Fruit fly (Drosophila melanogaster) whole organism, adult: ENCODE measurements around the gene CG11882.

Experiments used
- CG11617 ChIP-seq: fragments of 200-800 bp; sonication (Bioruptor generic); optimal IDR thresholded peaks from 2 replicates; lab custom pipeline; 2017; ENCODE audit warnings: mild to moderate bottlenecking, missing biosample characterization, missing genetic modification reagents, missing genetic modification characterization
- CG12768 ChIP-seq: fragments of 200-800 bp; sonication (Bioruptor generic); optimal IDR thresholded peaks from 2 replicates; lab custom pipeline; 2017; ENCODE audit warnings: missing biosample characterization, missing genetic modification characterization, mild to moderate bottlenecking, moderate library complexity, missing genetic modification reagents
- CG1620 ChIP-seq: fragments of 200-800 bp; sonication (Bioruptor generic); optimal IDR thresholded peaks from 2 replicates; lab custom pipeline; 2016; ENCODE audit warnings: missing biosample characterization, missing genetic modification characterization
- CG33017 ChIP-seq: fragments of 200-800 bp; sonication (Bioruptor generic); optimal IDR thresholded peaks from 2 replicates; lab custom pipeline; 2018; ENCODE audit warnings: missing biosample characterization, mild to moderate bottlenecking, missing genetic modification characterization, moderate library complexity
- CG5204 ChIP-seq: fragments of 200-800 bp; sonication (Bioruptor generic); optimal IDR thresholded peaks from 2 replicates; lab custom pipeline; 2016; ENCODE audit warnings: missing biosample characterization, missing genetic modification characterization
- Clk ChIP-seq: fragments of 200-800 bp; sonication (Bioruptor generic); optimal IDR thresholded peaks from 2 replicates; lab custom pipeline; 2017; ENCODE audit warnings: missing biosample characterization, missing genetic modification characterization
- Crg-1 ChIP-seq: fragments of 200-800 bp; sonication (Bioruptor generic); optimal IDR thresholded peaks from 2 replicates; lab custom pipeline; 2016; ENCODE audit warnings: missing biosample characterization, missing genetic modification characterization
- Hr96 ChIP-seq: fragments of 200-800 bp; sonication (Bioruptor generic); optimal IDR thresholded peaks from 2 replicates; lab custom pipeline; 2016; ENCODE audit warnings: missing biosample characterization, missing genetic modification characterization
- Mnt ChIP-seq: fragments of 200-800 bp; sonication (Bioruptor generic); optimal IDR thresholded peaks from 2 replicates; lab custom pipeline; 2016; ENCODE audit warnings: missing biosample characterization, mild to moderate bottlenecking, missing genetic modification characterization
- bab1 ChIP-seq: fragments of 200-800 bp; sonication (Bioruptor generic); optimal IDR thresholded peaks from 3 replicates; lab custom pipeline; 2019; ENCODE audit warnings: missing biosample characterization, mild to moderate bottlenecking, missing genetic modification characterization, moderate library complexity
- cic ChIP-seq: fragments of 200-800 bp; sonication (Bioruptor generic); optimal IDR thresholded peaks from 2 replicates; lab custom pipeline; 2017; ENCODE audit warnings: missing biosample characterization, mild to moderate bottlenecking, missing genetic modification characterization, moderate library complexity
- cnc ChIP-seq, 2 experiments: fragments of >200 bp; optimal IDR thresholded peaks; 2 replicates each; lab custom pipeline; 2017
- kay ChIP-seq: fragments of 200-800 bp; sonication (Bioruptor generic); peaks from one replicate; lab custom pipeline; 2016; ENCODE audit warnings: missing biosample characterization, missing genetic modification characterization, borderline replicate concordance

CG11882 gene

DNA sequence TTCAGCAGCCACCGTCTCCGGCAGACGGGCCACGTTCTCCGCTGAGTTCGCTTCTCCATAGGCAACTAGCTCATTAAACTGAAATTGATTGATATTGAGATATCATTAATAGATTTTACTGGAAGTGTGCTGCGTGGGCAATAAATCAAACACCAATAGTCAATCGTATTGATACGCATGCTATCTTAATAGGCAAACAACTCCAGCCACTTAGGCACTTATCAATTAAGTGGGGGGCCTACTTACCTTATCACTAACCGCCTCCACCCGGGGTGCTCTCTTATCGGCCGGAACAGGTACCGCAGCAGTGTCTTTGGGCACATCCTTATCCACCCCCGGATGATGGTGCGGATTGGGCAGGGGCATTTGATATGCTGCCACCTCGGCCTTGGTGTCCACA, 36.2 kb downstream of the CG11882 start:
- peak; percentile 60 for TF ChIP-seq cic
- no peak for TF ChIP-seq CG11617
- peak; percentile 9 for TF ChIP-seq CG33017 (tag; lab: Kevin White, UChicago)

DNA sequence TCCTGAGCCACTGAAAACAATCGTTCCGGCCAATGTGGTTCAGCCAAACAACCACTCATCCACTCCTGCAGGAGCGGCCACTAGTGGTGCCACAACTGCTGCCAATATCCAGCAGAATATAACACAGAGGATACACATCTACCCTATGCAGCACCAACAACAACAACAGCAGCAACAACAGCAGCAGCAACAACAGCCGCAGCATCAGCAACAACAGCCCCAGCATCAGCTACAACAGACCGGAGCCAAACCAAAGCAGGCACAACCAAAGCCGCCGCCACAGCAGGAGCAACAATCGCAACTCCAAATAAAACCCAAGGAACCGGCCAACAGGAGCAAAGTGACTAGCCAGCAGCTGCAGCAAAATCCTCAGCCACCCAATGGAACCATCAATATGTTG, 44.7 kb downstream of the CG11882 start:
- no peak for TF ChIP-seq kay (GFP tag; lab: Kevin White, UChicago)
- TF ChIP-seq Hr96 (GFP tag; lab: Kevin White, UChicago): no peak
- TF ChIP-seq Clk: no peak
- TF ChIP-seq Crg-1: no peak
- TF ChIP-seq bab1 (GFP tag; lab: Kevin White, UChicago): no peak
- no peak for TF ChIP-seq CG33017 (tag; lab: Kevin White, UChicago)
- no peak for TF ChIP-seq cic
- no peak for TF ChIP-seq CG5204 (GFP tag; lab: Kevin White, UChicago)
- no peak for TF ChIP-seq cnc (optimal IDR thresholded peaks at IDR 0.05; lab: Kevin White, UChicago)
- no peak for TF ChIP-seq CG11617
- no peak for TF ChIP-seq Mnt (GFP tag; lab: Kevin White, UChicago)
- no peak for TF ChIP-seq CG1620
- TF ChIP-seq CG12768: no peak

DNA sequence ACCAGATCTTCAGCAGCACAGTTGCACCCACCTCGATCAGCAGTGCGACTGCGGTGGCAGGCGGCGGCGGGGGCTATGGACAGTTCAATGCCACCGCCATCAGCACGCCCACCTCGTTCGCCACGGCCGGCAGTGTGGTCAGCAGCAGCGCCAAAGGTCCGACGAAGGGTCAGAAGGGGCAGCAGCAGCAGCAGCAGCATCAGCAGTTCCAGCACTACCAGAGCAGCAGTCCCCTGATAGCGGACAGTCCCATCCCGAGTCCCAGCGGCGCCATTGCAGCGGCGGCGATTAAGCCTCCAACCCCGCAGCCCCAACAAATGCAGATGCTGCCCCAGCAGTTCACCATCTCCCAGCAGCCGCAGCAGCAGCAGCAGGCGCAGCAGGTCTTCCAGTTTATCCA, 50.0 kb downstream of the CG11882 start:
- TF ChIP-seq cic (no peak), CG12768 (no peak), CG33017 (tag; lab: Kevin White, UChicago) (no peak), CG5204 (GFP tag; lab: Kevin White, UChicago) (no peak)
